In the genomic region with DNA sequence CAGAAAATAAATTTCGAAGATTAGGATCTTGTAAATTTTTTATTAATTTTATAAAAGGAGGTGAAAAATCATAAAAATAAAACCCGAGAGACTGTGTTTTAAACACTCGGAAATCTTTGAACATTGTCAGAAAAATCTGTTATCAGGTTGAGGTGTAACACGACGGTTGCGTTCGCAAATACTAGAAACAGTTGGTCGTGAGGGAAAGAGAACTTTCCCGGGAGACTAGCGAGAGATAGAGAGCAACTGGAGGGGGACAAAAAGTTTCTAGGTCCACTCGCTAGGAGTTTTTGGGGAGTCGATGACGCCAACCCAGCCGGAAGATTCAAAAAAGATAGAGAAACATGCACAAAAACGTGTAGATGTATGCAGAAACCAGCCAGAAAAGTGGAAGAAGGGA, we compare ENCODE assay signal across 4 worm cellular contexts.
TF ChIP-seq lines count a peak whose summit lies in the region.

No protein-coding gene starts in this region.

TF ChIP-seq in whole organism, L1 larva, 84 proteins besides CTCF, POLR2A, EP300 and RAD21:
- TF ChIP-seq lin-14 (GFP tag; optimal IDR thresholded peaks at IDR 0.05; lab: Kevin White, UChicago), result peak; percentile 49
- TF ChIP-seq ets-5 (GFP tag; IDR thresholded peaks at IDR 0.05; lab: Robert Waterston, UW), result no peak
- TF ChIP-seq irx-1 (tag; optimal IDR thresholded peaks at IDR 0.05; lab: Kevin White, UChicago), result no peak
- peak; percentile 17 for TF ChIP-seq rnt-1 (tag; optimal IDR thresholded peaks at IDR 0.05; lab: Kevin White, UChicago)
- TF ChIP-seq ztf-11 (tag; optimal IDR thresholded peaks at IDR 0.05; lab: Kevin White, UChicago), result no peak
- TF ChIP-seq unc-86 (tag; optimal IDR thresholded peaks at IDR 0.05; lab: Kevin White, UChicago), result no peak
- no peak for TF ChIP-seq zip-4 (GFP tag; optimal IDR thresholded peaks at IDR 0.05; lab: Kevin White, UChicago)
- TF ChIP-seq pag-3 (tag; optimal IDR thresholded peaks at IDR 0.05; lab: Kevin White, UChicago; ENCODE audit: borderline replicate concordance, insufficient read depth), result no peak
- no peak for TF ChIP-seq egl-27 (tag; optimal IDR thresholded peaks at IDR 0.05; lab: Kevin White, UChicago)
- TF ChIP-seq dpl-1 (GFP tag; optimal IDR thresholded peaks at IDR 0.05; lab: Kevin White, UChicago), result no peak
- no peak for TF ChIP-seq pax-3 (tag; optimal IDR thresholded peaks at IDR 0.05; lab: Kevin White, UChicago)
TF ChIP-seq in whole organism, L1 larva: peak in this region for 2.

TF ChIP-seq in whole organism, L2 larva, 48 proteins besides CTCF, POLR2A, EP300 and RAD21:
- TF ChIP-seq peb-1 (tag; optimal IDR thresholded peaks at IDR 0.05; lab: Kevin White, UChicago) (no peak), sma-3 (GFP tag; optimal IDR thresholded peaks at IDR 0.05; lab: Kevin White, UChicago) (no peak), sma-9 (GFP tag; optimal IDR thresholded peaks at IDR 0.05; lab: Kevin White, UChicago) (no peak), sma-9 (tag; optimal IDR thresholded peaks at IDR 0.05; lab: Kevin White, UChicago) (no peak), C34F6.9 (tag; optimal IDR thresholded peaks at IDR 0.05; lab: Kevin White, UChicago) (peak; percentile 13), nhr-237 (tag; optimal IDR thresholded peaks at IDR 0.05; lab: Kevin White, UChicago) (no peak), lsy-2 (tag; optimal IDR thresholded peaks at IDR 0.05; lab: Kevin White, UChicago) (peak in 1 of 2 experiments; percentile 2), unc-55 (GFP tag; optimal IDR thresholded peaks at IDR 0.05; lab: Kevin White, UChicago) (no peak)

TF ChIP-seq in whole organism, L3 larva, 47 proteins besides CTCF, POLR2A, EP300 and RAD21:
- TF ChIP-seq elt-2 (tag; optimal IDR thresholded peaks at IDR 0.05; lab: Kevin White, UChicago) (no peak), nfya-1 (tag; optimal IDR thresholded peaks at IDR 0.05; lab: Kevin White, UChicago; ENCODE audit: insufficient read depth) (peak; percentile 5)

TF ChIP-seq in whole organism, mixed stage, embryonic, 35 proteins besides CTCF, POLR2A, EP300 and RAD21:
- TF ChIP-seq hlh-1 (tag; optimal IDR thresholded peaks at IDR 0.05; lab: Kevin White, UChicago) (peak; percentile 94), nhr-12 (tag; optimal IDR thresholded peaks at IDR 0.05; lab: Kevin White, UChicago) (no peak)
TF ChIP-seq in whole organism, mixed stage, embryonic: peak in this region for 1.
